Worm (Caenorhabditis elegans) whole organism, L2 larva: ENCODE data around the gene C39F7.1.

Experiments
- C34F6.9 ChIP-seq: fragments of 150-350 bp; optimal IDR thresholded peaks from 2 replicates; lab custom pipeline; 2014; ENCODE audit warnings: missing biosample characterization, missing genetic modification characterization
- F13H6.1 ChIP-seq: sonication (generic microtip); optimal IDR thresholded peaks from 2 replicates; lab custom pipeline; 2016; ENCODE audit warnings: missing genetic modification characterization, missing compliant biosample characterization
- R02D3.7 ChIP-seq: fragments of 150-350 bp; optimal IDR thresholded peaks from 2 replicates; lab custom pipeline; 2014; ENCODE audit warnings: missing biosample characterization, missing genetic modification characterization
- Y55F3AM.14 ChIP-seq: fragments of 200-800 bp; sonication (Bioruptor generic); optimal IDR thresholded peaks from 2 replicates; lab custom pipeline; 2018; ENCODE audit warnings: mild to moderate bottlenecking, missing genetic modification characterization, missing compliant biosample characterization
- ZK546.5 ChIP-seq: sonication (generic microtip); optimal IDR thresholded peaks from 2 replicates; lab custom pipeline; 2017; ENCODE audit warnings: missing biosample characterization, missing genetic modification characterization
- alr-1 ChIP-seq: fragments of 150-350 bp; optimal IDR thresholded peaks from 2 replicates; lab custom pipeline; 2014; ENCODE audit warnings: missing biosample characterization, missing genetic modification characterization
- aly-2 ChIP-seq: fragments of 150-350 bp; optimal IDR thresholded peaks from 2 replicates; lab custom pipeline; 2014; ENCODE audit warnings: missing biosample characterization, missing genetic modification characterization
- ama-1 ChIP-seq: fragments of 150-350 bp; optimal IDR thresholded peaks from 2 replicates; lab custom pipeline; 2018; ENCODE audit warnings: inconsistent platforms
- blmp-1 ChIP-seq: sonication (generic microtip); optimal IDR thresholded peaks from 2 replicates; lab custom pipeline; 2017; ENCODE audit warnings: missing genetic modification characterization, mild to moderate bottlenecking, missing compliant biosample characterization, antibody characterized with exemption, moderate library complexity; ENCODE audit not compliant: insufficient read depth
- ceh-16 ChIP-seq: fragments of 150-350 bp; optimal IDR thresholded peaks from 2 replicates; lab custom pipeline; 2014; ENCODE audit warnings: missing biosample characterization, missing genetic modification characterization
- ceh-82 ChIP-seq: fragments of 150-350 bp; optimal IDR thresholded peaks from 2 replicates; lab custom pipeline; 2014; ENCODE audit warnings: missing biosample characterization, missing genetic modification characterization
- crh-2 ChIP-seq: sonication (generic microtip); optimal IDR thresholded peaks from 2 replicates; lab custom pipeline; 2017; ENCODE audit warnings: missing biosample characterization, missing genetic modification characterization
- dmd-4 ChIP-seq: sonication (generic microtip); optimal IDR thresholded peaks from 2 replicates; lab custom pipeline; 2017; ENCODE audit warnings: missing biosample characterization, missing genetic modification characterization
- egl-27 ChIP-seq: sonication (generic microtip); optimal IDR thresholded peaks from 3 replicates; lab custom pipeline; 2017; ENCODE audit warnings: missing biosample characterization, missing genetic modification reagents, missing genetic modification characterization
- elt-1 ChIP-seq: fragments of 150-350 bp; optimal IDR thresholded peaks from 2 replicates; lab custom pipeline; 2014; ENCODE audit warnings: missing biosample characterization, missing genetic modification characterization
- elt-3 ChIP-seq: sonication (generic microtip); optimal IDR thresholded peaks from 2 replicates; lab custom pipeline; 2017; ENCODE audit warnings: missing biosample characterization, missing genetic modification characterization
- fos-1 ChIP-seq: fragments of 150-350 bp; optimal IDR thresholded peaks from 2 replicates; lab custom pipeline; 2014; ENCODE audit warnings: missing biosample characterization, missing genetic modification characterization
- gmeb-1 ChIP-seq: fragments of 150-350 bp; optimal IDR thresholded peaks from 2 replicates; lab custom pipeline; 2014; ENCODE audit warnings: missing biosample characterization, missing genetic modification characterization
- lin-11 ChIP-seq: fragments of 150-350 bp; sonication (generic microtip); optimal IDR thresholded peaks from 2 replicates; lab custom pipeline; 2014; ENCODE audit warnings: missing biosample characterization, missing genetic modification characterization, inconsistent platforms, mixed read lengths
- lin-13 ChIP-seq: fragments of 150-350 bp; optimal IDR thresholded peaks from 2 replicates; lab custom pipeline; 2014; ENCODE audit warnings: missing biosample characterization, missing genetic modification reagents, missing genetic modification characterization
- lin-39 ChIP-seq: fragments of 150-350 bp; optimal IDR thresholded peaks from 2 replicates; lab custom pipeline; 2014; ENCODE audit warnings: missing biosample characterization, missing genetic modification reagents, missing genetic modification characterization
- lsy-2 ChIP-seq, 2 experiments: fragments of 150-350 bp in 1 of 2; sonication (generic microtip) in 1 of 2; optimal IDR thresholded peaks; 2 replicates each; lab custom pipeline; 2014 to 2017; ENCODE audit warnings: missing biosample characterization in 2 of 2, missing genetic modification characterization in 2 of 2
- mab-5 ChIP-seq: fragments of 150-350 bp; optimal IDR thresholded peaks from 2 replicates; lab custom pipeline; 2014; ENCODE audit warnings: missing biosample characterization, missing genetic modification characterization
- mbf-1 ChIP-seq: sonication (generic microtip); optimal IDR thresholded peaks from 2 replicates; lab custom pipeline; 2017; ENCODE audit warnings: missing biosample characterization, missing genetic modification characterization
- mdl-1 ChIP-seq, 2 experiments: fragments of 150-350 bp in 1 of 2; sonication (generic microtip) in 1 of 2; optimal IDR thresholded peaks; 2 replicates each; lab custom pipeline; 2017; ENCODE audit warnings: missing biosample characterization in 2 of 2, missing genetic modification characterization in 2 of 2
- nhr-10 ChIP-seq: sonication (generic microtip); optimal IDR thresholded peaks from 2 replicates; lab custom pipeline; 2017; ENCODE audit warnings: missing biosample characterization, missing genetic modification characterization
- nhr-11 ChIP-seq: fragments of 150-350 bp; optimal IDR thresholded peaks from 2 replicates; lab custom pipeline; 2014; ENCODE audit warnings: missing biosample characterization, missing genetic modification characterization
- nhr-12 ChIP-seq: fragments of 150-350 bp; optimal IDR thresholded peaks from 2 replicates; lab custom pipeline; 2014; ENCODE audit warnings: missing biosample characterization, missing genetic modification characterization
- nhr-129 ChIP-seq: fragments of 150-350 bp; optimal IDR thresholded peaks from 2 replicates; lab custom pipeline; 2014; ENCODE audit warnings: missing biosample characterization, missing genetic modification characterization
- nhr-21 ChIP-seq: fragments of 150-350 bp; optimal IDR thresholded peaks from 2 replicates; lab custom pipeline; 2014; ENCODE audit warnings: missing biosample characterization, missing genetic modification characterization
- nhr-23 ChIP-seq: fragments of 150-350 bp; optimal IDR thresholded peaks from 2 replicates; lab custom pipeline; 2014; ENCODE audit warnings: missing biosample characterization, missing genetic modification reagents, missing genetic modification characterization
- nhr-237 ChIP-seq: fragments of 150-350 bp; optimal IDR thresholded peaks from 2 replicates; lab custom pipeline; 2014; ENCODE audit warnings: missing biosample characterization, missing genetic modification characterization
- nhr-25 ChIP-seq: fragments of 150-350 bp; sonication (generic microtip); optimal IDR thresholded peaks from 3 replicates; lab custom pipeline; 2014; ENCODE audit warnings: missing biosample characterization, missing genetic modification characterization
- nhr-6 ChIP-seq: fragments of 150-350 bp; optimal IDR thresholded peaks from 2 replicates; lab custom pipeline; 2014; ENCODE audit warnings: missing biosample characterization, missing genetic modification characterization
- nhr-77 ChIP-seq: fragments of 150-350 bp; optimal IDR thresholded peaks from 2 replicates; lab custom pipeline; 2014; ENCODE audit warnings: missing biosample characterization, missing genetic modification characterization
- peb-1 ChIP-seq: fragments of 150-350 bp; optimal IDR thresholded peaks from 2 replicates; lab custom pipeline; 2014; ENCODE audit warnings: missing biosample characterization, missing genetic modification characterization
- sem-4 ChIP-seq: fragments of 150-350 bp; optimal IDR thresholded peaks from 2 replicates; lab custom pipeline; 2014; ENCODE audit warnings: missing biosample characterization, missing genetic modification reagents, missing genetic modification characterization
- skn-1 ChIP-seq: sonication (generic microtip); optimal IDR thresholded peaks from 2 replicates; lab custom pipeline; 2017; ENCODE audit warnings: missing biosample characterization, missing genetic modification characterization
- sma-3 ChIP-seq: sonication (generic microtip); optimal IDR thresholded peaks from 2 replicates; lab custom pipeline; 2016; ENCODE audit warnings: missing genetic modification reagents, missing genetic modification characterization, missing compliant biosample characterization
- sma-9 ChIP-seq, 2 experiments: fragments of 150-350 bp in 1 of 2; sonication (generic microtip) in 1 of 2; optimal IDR thresholded peaks; 2 replicates each; lab custom pipeline; 2014 to 2016; ENCODE audit warnings: missing genetic modification characterization in 2 of 2, mild to moderate bottlenecking in 1 of 2, missing biosample characterization in 1 of 2, missing compliant biosample characterization in 1 of 2, missing genetic modification reagents in 1 of 2, moderate library complexity in 1 of 2
- snpc-4 ChIP-seq: fragments of 150-350 bp; optimal IDR thresholded peaks from 2 replicates; lab custom pipeline; 2014; ENCODE audit warnings: missing biosample characterization, missing genetic modification characterization
- unc-39 ChIP-seq: fragments of 150-350 bp; optimal IDR thresholded peaks from 2 replicates; lab custom pipeline; 2014; ENCODE audit warnings: missing biosample characterization, missing genetic modification characterization
- unc-55 ChIP-seq: fragments of 150-350 bp; sonication (generic microtip); optimal IDR thresholded peaks from 3 replicates; lab custom pipeline; 2014; ENCODE audit warnings: missing biosample characterization, missing genetic modification reagents, missing genetic modification characterization
- unc-62 ChIP-seq: fragments of 150-350 bp; optimal IDR thresholded peaks from 2 replicates; lab custom pipeline; 2014; ENCODE audit warnings: missing biosample characterization, missing genetic modification reagents, missing genetic modification characterization
- zag-1 ChIP-seq: fragments of 150-350 bp; optimal IDR thresholded peaks from 2 replicates; lab custom pipeline; 2014; ENCODE audit warnings: missing biosample characterization, missing genetic modification characterization
- ztf-1 ChIP-seq: fragments of 200-800 bp; sonication (Bioruptor generic); conservative IDR thresholded peaks from 2 replicates; pipeline ENCODE4 v1.3.6; 2022; ENCODE audit warnings: missing genetic modification characterization, missing compliant biosample characterization
- ztf-11 ChIP-seq: sonication (generic microtip); optimal IDR thresholded peaks from 2 replicates; lab custom pipeline; 2017; ENCODE audit warnings: missing biosample characterization, missing genetic modification characterization
- ztf-4 ChIP-seq: fragments of 150-350 bp; optimal IDR thresholded peaks from 2 replicates; lab custom pipeline; 2014; ENCODE audit warnings: missing biosample characterization, missing genetic modification characterization

C39F7.1 gene

DNA sequence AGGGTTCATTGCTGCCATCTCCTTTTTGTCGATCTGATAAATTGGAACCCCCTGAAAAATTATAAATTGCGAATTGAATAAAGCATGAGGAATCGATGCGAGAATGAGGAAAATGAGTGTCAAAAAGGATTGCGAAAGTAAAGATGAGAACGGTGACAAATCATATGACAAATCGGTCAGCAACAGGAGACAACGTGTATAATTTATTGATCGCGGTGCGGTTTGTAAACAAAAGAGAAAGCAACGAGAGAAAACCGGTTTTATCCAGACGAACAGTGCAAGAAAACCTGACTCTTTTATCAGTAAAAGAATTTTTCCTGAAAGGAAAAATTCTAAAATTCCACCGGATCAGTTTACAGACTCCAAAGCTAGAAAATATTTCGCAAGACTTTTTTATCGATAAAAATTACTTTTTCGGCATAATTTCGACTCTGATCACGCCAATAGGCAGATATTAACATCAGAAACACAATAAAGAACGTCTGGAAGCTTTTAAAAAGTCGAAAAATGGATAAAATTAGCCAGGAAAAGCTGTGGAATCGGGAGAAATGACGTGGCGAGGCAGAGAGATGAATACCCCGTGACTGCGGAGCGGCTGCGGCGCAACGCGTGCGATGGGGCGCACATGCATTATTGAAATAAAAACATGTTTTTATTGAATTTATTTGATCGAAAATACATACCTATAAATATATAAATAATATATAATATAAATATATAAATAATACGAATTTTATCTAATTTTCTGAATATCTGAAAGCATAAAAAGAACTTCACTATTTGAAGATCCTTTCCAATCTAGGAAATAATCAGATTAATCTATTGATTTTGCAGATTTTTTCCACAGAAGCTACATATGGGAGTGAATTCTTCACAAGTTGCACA lies 4.0 kb downstream of the C39F7.1 start, which contains the start of the genes rab-1 and C39F7.5:
Gene rab-1 (minus strand): TSS at position 51 of the 885 bp plus-strand sequence.
Gene C39F7.5 (plus strand): TSS at position 835 of the 885 bp plus-strand sequence.
- TF ChIP-seq zag-1 (tag; lab: Kevin White, UChicago) (no peak), nhr-23 (no peak), nhr-77 (no peak), C34F6.9 (peak; percentile 83), ceh-82 (no peak), R02D3.7 (tag; lab: Kevin White, UChicago) (no peak), alr-1 (tag; lab: Kevin White, UChicago) (no peak), lin-13 (peak; percentile 64), sma-9 (GFP tag; optimal IDR thresholded peaks at IDR 0.05; lab: Kevin White, UChicago) (peak; percentile 18), sma-9 (tag; optimal IDR thresholded peaks at IDR 0.05; lab: Kevin White, UChicago) (no peak), elt-1 (tag; lab: Kevin White, UChicago) (no peak), snpc-4 (tag; lab: Kevin White, UChicago) (peak; percentile 18), nhr-21 (tag; lab: Kevin White, UChicago) (no peak), ztf-4 (tag; lab: Kevin White, UChicago) (no peak), unc-55 (GFP tag; lab: Kevin White, UChicago) (peak; percentile 75), mdl-1 (tag; optimal IDR thresholded peaks at IDR 0.05; lab: Kevin White, UChicago) (no peak), sma-3 (GFP tag; lab: Kevin White, UChicago) (peak; percentile 39), ceh-16 (tag; lab: Kevin White, UChicago) (no peak), ama-1 (lab: Kevin White, UChicago) (peak; percentile 1), skn-1 (tag; lab: Kevin White, UChicago) (no peak), egl-27 (tag; lab: Kevin White, UChicago) (no peak), elt-3 (tag; lab: Kevin White, UChicago) (no peak), nhr-12 (no peak), crh-2 (tag; lab: Kevin White, UChicago) (peak; percentile 98), fos-1 (tag; lab: Kevin White, UChicago) (peak; percentile 57), nhr-11 (tag; lab: Kevin White, UChicago) (no peak), ztf-11 (no peak), gmeb-1 (peak; percentile 50), nhr-237 (no peak), blmp-1 (tag; lab: Kevin White, UChicago) (no peak), ZK546.5 (no peak), lsy-2 (tag; optimal IDR thresholded peaks at IDR 0.05; lab: Kevin White, UChicago) (peak in 1 of 2 experiments; percentile 65), peb-1 (tag; lab: Kevin White, UChicago) (no peak), dmd-4 (tag; lab: Kevin White, UChicago) (no peak), nhr-129 (tag; lab: Kevin White, UChicago) (peak; percentile 31), sem-4 (tag; lab: Kevin White, UChicago) (peak; percentile 36), mbf-1 (no peak), unc-62 (GFP tag; lab: Kevin White, UChicago) (no peak), ztf-1 (GFP tag; lab: Robert Waterston, UW) (no peak), lin-11 (peak; percentile 55), aly-2 (tag; lab: Kevin White, UChicago) (no peak), Y55F3AM.14 (GFP tag; lab: Kevin White, UChicago) (no peak), F13H6.1 (peak; percentile 4), nhr-10 (tag; lab: Kevin White, UChicago) (no peak), nhr-25 (tag; lab: Kevin White, UChicago) (peak; percentile 27), lin-39 (no peak), mab-5 (tag; lab: Kevin White, UChicago) (no peak), nhr-6 (tag; lab: Kevin White, UChicago) (no peak), unc-39 (no peak)
